Worm (Caenorhabditis elegans) whole organism, midembryonic: ENCODE measurements around the gene pag-3.
"Not testable (repeated sequence)": the region's sequence is repeated elsewhere in the genome, so short reads cannot be mapped to it uniquely, and the experiment has no call there.

Experiments
- T22C8.4 ChIP-seq: fragments of 200-800 bp; sonication (Bioruptor generic); IDR thresholded peaks from 2 replicates; pipeline ENCODE4 v1.3.6; 2022; ENCODE audit warnings: missing genetic modification characterization, missing compliant biosample characterization
- cog-1 ChIP-seq: sonication (generic microtip); optimal IDR thresholded peaks from 2 replicates; lab custom pipeline; 2016; ENCODE audit warnings: missing genetic modification characterization, missing compliant biosample characterization
- flt-1 ChIP-seq: fragments of 200-800 bp; sonication (Bioruptor generic); IDR thresholded peaks from 2 replicates; pipeline ENCODE4 v1.3.6; 2022; ENCODE audit warnings: missing genetic modification characterization, missing compliant biosample characterization
- klf-2 ChIP-seq: fragments of 200-800 bp; sonication (Bioruptor generic); conservative IDR thresholded peaks from 2 replicates; pipeline ENCODE4 v1.3.6; 2022; ENCODE audit warnings: missing genetic modification reagents, missing genetic modification characterization, missing compliant biosample characterization
- med-1 ChIP-seq: sonication (generic microtip); optimal IDR thresholded peaks from 2 replicates; lab custom pipeline; 2017; ENCODE audit warnings: missing genetic modification characterization, mild to moderate bottlenecking, missing compliant biosample characterization, antibody characterized with exemption, missing genetic modification reagents; ENCODE audit not compliant: insufficient read depth
- ref-1 ChIP-seq: fragments of 200-800 bp; sonication (Bioruptor generic); conservative IDR thresholded peaks from 2 replicates; pipeline ENCODE4 v1.3.6; 2022; ENCODE audit warnings: missing genetic modification reagents, missing genetic modification characterization, missing compliant biosample characterization
- tab-1 ChIP-seq: fragments of 200-800 bp; sonication (Bioruptor generic); IDR thresholded peaks from 2 replicates; pipeline ENCODE4 v1.3.6; 2022; ENCODE audit warnings: missing genetic modification characterization, missing compliant biosample characterization
- ztf-23 ChIP-seq: fragments of 200-800 bp; sonication (Bioruptor generic); IDR thresholded peaks from 2 replicates; pipeline ENCODE4 v1.3.6; 2022; ENCODE audit warnings: missing genetic modification reagents, missing genetic modification characterization, missing compliant biosample characterization
- ztf-29 ChIP-seq: fragments of 200-800 bp; sonication (Bioruptor generic); IDR thresholded peaks from 2 replicates; pipeline ENCODE4 v1.3.6; 2022; ENCODE audit warnings: missing genetic modification reagents, missing genetic modification characterization, missing compliant biosample characterization

pag-3 gene

ce11 chrX:14976840-14977534, 22.5 kb upstream of the pag-3 start:
- TF ChIP-seq med-1 (no peak), flt-1 (GFP tag; lab: Robert Waterston, UW) (no peak), ref-1 (GFP tag; lab: Robert Waterston, UW) (no peak), T22C8.4 (GFP tag; lab: Robert Waterston, UW) (no peak), tab-1 (GFP tag; lab: Robert Waterston, UW) (no peak), cog-1 (no peak), ztf-23 (GFP tag; lab: Robert Waterston, UW) (no peak), klf-2 (GFP tag; lab: Robert Waterston, UW) (no peak), ztf-29 (GFP tag; lab: Robert Waterston, UW) (no peak)

ce11 chrX:14975467-14976167, 21.2 kb upstream of the pag-3 start, which contains the start of gene F20D1.3:
Gene F20D1.3 (plus strand): TSS chrX:14976117.
- TF ChIP-seq flt-1 (GFP tag; lab: Robert Waterston, UW) (peak; percentile 29; the same call in 1 of the 2 replicates), ztf-23 (GFP tag; lab: Robert Waterston, UW) (no peak), cog-1 (peak; percentile 67)

- no peak for TF ChIP-seq ref-1 (GFP tag; lab: Robert Waterston, UW)
- TF ChIP-seq T22C8.4 (GFP tag; lab: Robert Waterston, UW): no peak
- no peak for TF ChIP-seq cog-1
- TF ChIP-seq flt-1 (GFP tag; lab: Robert Waterston, UW): no peak
- TF ChIP-seq ztf-29 (GFP tag; lab: Robert Waterston, UW): no peak
- TF ChIP-seq med-1: no peak
Measured at ce11 chrX:14973085-14973484, 18.6 kb upstream of the pag-3 start.

- 0 out of 2 replicates have a peak, but pooled peaks have one; percentile 39 for TF ChIP-seq T22C8.4 (GFP tag; lab: Robert Waterston, UW)
- TF ChIP-seq ref-1 (GFP tag; lab: Robert Waterston, UW): no peak
- TF ChIP-seq flt-1 (GFP tag; lab: Robert Waterston, UW): no peak
- no peak for TF ChIP-seq ztf-29 (GFP tag; lab: Robert Waterston, UW)
Measured at ce11 chrX:14970221-14970801, 15.9 kb upstream of the pag-3 start, which contains the start of the genes flwr-1 and tbc-1. Gene flwr-1 (minus strand): TSS chrX:14970271. Gene tbc-1 (plus strand): TSS chrX:14970751.

- TF ChIP-seq ztf-29 (GFP tag; lab: Robert Waterston, UW): no peak
- no peak for TF ChIP-seq med-1
- no peak for TF ChIP-seq ztf-23 (GFP tag; lab: Robert Waterston, UW)
- no peak for TF ChIP-seq T22C8.4 (GFP tag; lab: Robert Waterston, UW)
- no peak for TF ChIP-seq flt-1 (GFP tag; lab: Robert Waterston, UW)
- TF ChIP-seq klf-2 (GFP tag; lab: Robert Waterston, UW): no peak
- TF ChIP-seq ref-1 (GFP tag; lab: Robert Waterston, UW): no peak
- no peak for TF ChIP-seq cog-1
- no peak for TF ChIP-seq tab-1 (GFP tag; lab: Robert Waterston, UW)
Measured at ce11 chrX:14969615-14970014, 15.2 kb upstream of the pag-3 start.

ce11 chrX:14966515-14966914, 12.1 kb upstream of the pag-3 start, which contains the start of gene F20D1.22:
Gene F20D1.22 (plus strand): TSS chrX:14966815.
- not testable (repeated sequence) for TF ChIP-seq ztf-23, T22C8.4, tab-1 (GFP tag; lab: Robert Waterston, UW)

ce11 chrX:14965761-14966160, 11.3 kb upstream of the pag-3 start, which contains the start of gene F45B8.5:
Gene F45B8.5 (plus strand): TSS chrX:14966061.
- no peak for TF ChIP-seq med-1
- no peak for TF ChIP-seq cog-1
- no peak for TF ChIP-seq ztf-29 (GFP tag; lab: Robert Waterston, UW)
- TF ChIP-seq klf-2 (GFP tag; lab: Robert Waterston, UW): no peak
- TF ChIP-seq flt-1 (GFP tag; lab: Robert Waterston, UW): no peak
- TF ChIP-seq tab-1 (GFP tag; lab: Robert Waterston, UW): no peak
- no peak for TF ChIP-seq ztf-23 (GFP tag; lab: Robert Waterston, UW)
- no peak for TF ChIP-seq ref-1 (GFP tag; lab: Robert Waterston, UW)
- TF ChIP-seq T22C8.4 (GFP tag; lab: Robert Waterston, UW): no peak

ce11 chrX:14964253-14964652, 9.8 kb upstream of the pag-3 start, which contains the start of gene rgs-11:
Gene rgs-11 (plus strand): TSS chrX:14964553.
- TF ChIP-seq ztf-23 (GFP tag; lab: Robert Waterston, UW) (no peak), tab-1 (GFP tag; lab: Robert Waterston, UW) (no peak), flt-1 (GFP tag; lab: Robert Waterston, UW) (no peak), med-1 (no peak), ref-1 (GFP tag; lab: Robert Waterston, UW) (no peak), ztf-29 (GFP tag; lab: Robert Waterston, UW) (no peak), cog-1 (no peak), klf-2 (GFP tag; lab: Robert Waterston, UW) (no peak), T22C8.4 (GFP tag; lab: Robert Waterston, UW) (no peak)

- TF ChIP-seq flt-1 (GFP tag; lab: Robert Waterston, UW) (no peak), ref-1 (GFP tag; lab: Robert Waterston, UW) (no peak), med-1 (no peak), ztf-29 (GFP tag; lab: Robert Waterston, UW) (no peak), klf-2 (GFP tag; lab: Robert Waterston, UW) (no peak), T22C8.4 (GFP tag; lab: Robert Waterston, UW) (no peak), ztf-23 (GFP tag; lab: Robert Waterston, UW) (no peak), tab-1 (GFP tag; lab: Robert Waterston, UW) (no peak), cog-1 (no peak)
Measured at ce11 chrX:14962456-14962855, 8.0 kb upstream of the pag-3 start, which contains the start of gene rgs-10. Gene rgs-10 (plus strand): TSS chrX:14962756.
